Fruit fly (Drosophila melanogaster) ovary, adult (tissue): ENCODE measurements around the gene for.

Experiments used
- CG17801 ChIP-seq: fragments of 200-800 bp; optimal IDR thresholded peaks from 2 replicates; lab custom pipeline; 2019; ENCODE audit warnings: missing biosample characterization, mild to moderate bottlenecking, missing genetic modification characterization, moderate library complexity; ENCODE audit not compliant: partially characterized antibody

Gene for

DNA sequence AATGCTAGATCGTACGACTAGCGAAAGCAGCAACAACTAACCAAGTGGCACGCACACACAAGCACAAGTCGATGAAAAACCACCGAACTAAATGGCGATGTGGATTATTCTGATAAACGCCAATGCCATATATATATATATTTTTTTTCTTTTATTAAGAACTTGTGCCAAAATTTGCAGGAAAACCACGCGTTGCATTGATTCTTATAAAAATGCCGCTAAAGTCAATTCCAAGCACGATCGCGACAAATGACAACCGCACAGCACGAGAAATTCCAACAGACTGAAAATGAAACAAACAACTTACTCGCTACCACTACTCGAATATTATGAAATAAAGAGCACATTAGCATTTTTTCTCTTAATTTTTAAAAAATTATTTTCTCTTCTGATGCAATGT is at the start of gene for:
Gene for (minus strand): TSS at position 287 of the 400 bp plus-strand sequence.
- TF ChIP-seq CG17801 (GFP tag; lab: Kevin White, UChicago) = no peak

DNA sequence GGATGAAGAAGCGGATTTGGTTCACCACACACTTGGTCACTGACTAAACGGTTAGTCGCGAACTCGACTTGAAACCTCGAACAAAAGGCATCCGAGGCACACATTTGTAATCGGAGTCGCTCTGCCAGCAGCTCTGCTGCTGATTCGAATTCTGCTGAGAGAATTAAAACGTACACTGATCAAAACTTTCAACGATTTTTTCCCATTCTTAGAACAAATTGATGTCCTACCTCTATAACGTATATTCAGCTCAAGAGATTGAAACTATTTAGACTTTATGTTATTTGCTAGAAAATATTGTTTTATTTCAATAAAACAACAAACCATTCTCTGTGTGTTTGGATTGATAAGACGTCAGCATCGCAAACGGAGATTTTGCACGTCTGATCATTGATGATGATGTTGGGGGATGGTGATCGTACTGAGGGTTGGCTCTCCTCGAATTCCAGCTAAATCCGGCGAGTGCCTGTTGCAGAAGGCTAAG is 48.7 kb upstream of the for start, which contains the start of gene CG31778:
Gene CG31778 (minus strand): TSS at position 51 of the 484 bp plus-strand sequence.
- no peak for TF ChIP-seq CG17801 (GFP tag; lab: Kevin White, UChicago)

DNA sequence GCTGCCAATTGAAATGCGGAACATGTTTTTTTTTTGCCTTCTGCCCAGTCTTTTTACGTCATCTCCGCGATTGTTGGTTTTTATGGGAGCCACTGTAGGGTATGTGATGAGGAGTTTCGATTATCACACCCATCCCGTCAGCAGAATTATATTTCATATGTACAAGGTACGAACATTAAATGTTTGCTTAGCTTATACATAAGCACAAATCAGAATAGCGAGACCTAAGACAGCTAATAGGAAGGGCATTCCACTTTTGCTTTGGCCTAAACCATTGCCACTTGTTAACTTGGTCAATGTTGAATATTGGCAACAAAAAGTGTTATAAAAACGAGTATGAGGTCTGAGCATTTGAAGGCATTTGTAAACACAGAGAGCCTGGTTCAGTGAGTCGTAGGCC is 46.5 kb upstream of the for start, which contains the start of gene CG2816:
Gene CG2816 (plus strand): TSS at position 400 of the 400 bp plus-strand sequence.
- TF ChIP-seq CG17801 (GFP tag; lab: Kevin White, UChicago) = no peak

DNA sequence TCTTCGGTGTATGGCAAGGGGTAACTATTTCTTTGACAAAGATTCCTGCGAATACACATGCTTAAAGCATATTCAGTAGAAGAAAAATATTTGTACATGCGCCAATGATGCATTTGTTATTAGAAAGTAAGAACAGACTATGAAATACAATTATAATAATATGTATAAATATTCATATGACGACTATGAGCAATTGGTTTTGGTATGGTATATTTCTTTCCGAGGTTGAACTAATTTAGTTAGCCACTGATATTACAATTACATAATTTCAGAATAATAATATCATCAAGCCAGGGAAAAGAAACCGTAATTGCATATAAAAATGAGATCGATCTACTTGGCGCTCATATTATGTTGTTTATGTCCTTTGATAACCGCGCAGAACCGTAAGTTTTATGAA is 44.8 kb upstream of the for start, which contains the start of gene CG43145:
Gene CG43145 (plus strand): TSS at position 301 of the 400 bp plus-strand sequence.
- no peak for TF ChIP-seq CG17801 (GFP tag; lab: Kevin White, UChicago)

DNA sequence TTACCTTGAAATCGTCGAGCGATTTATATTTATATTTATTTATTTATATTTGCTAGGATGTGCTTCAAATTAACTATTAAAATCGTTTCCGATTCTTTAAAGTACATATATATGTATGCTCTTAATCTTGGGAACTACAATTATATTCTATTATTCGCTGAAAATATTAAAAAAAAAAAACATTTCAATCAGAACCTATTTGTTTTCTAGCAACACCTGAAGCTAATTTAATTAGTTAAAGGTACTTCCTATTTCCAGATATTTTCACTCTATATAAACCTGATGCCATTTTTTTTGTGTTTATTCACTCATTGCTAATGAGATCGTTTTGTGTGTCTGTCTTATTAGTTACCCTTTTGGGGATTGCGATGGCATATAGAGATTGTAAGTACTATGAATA is 44.2 kb upstream of the for start, which contains the start of gene CG42467:
Gene CG42467 (plus strand): TSS at position 301 of the 400 bp plus-strand sequence.
- no peak for TF ChIP-seq CG17801 (GFP tag; lab: Kevin White, UChicago)

DNA sequence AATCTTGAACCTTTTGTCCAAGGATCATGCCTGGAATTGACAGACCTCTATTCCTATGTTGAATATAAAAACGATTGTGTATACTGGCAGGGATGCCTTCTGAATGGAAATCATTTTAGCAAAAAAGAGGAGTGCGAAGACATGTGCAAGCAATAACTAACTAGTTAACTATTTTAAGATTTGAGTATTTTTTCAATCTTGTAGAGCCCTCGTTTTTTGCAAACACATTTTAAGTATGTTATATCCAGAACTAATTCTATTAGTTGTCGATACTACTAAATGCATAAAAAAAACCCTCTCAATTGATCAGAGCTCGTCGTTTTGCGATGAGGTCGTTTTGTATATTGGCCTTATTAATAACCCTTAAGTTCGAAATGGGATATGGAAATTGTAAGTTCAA is 43.6 kb upstream of the for start, which contains the start of gene Sfp24C1:
Gene Sfp24C1 (plus strand): TSS at position 301 of the 400 bp plus-strand sequence.
- no peak for TF ChIP-seq CG17801 (GFP tag; lab: Kevin White, UChicago)

DNA sequence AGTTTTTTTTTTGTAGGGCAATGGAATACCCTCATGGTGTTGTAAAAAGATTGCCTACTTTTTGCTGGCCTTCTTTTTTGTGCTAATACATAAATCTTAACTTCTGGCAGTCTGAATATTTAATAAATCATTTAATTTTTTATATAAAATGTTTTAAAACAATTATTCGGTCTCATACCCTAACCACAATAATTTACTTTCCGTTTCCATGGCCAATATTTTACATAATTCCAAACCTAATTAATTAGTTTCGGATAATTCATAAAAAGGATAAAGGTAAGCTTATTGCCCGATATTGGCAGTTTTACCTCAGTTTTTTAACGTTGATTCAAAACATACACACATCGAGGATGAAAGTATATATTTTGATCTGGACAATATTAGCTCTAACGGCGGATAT is 43.1 kb upstream of the for start, which contains the start of gene CG42465:
Gene CG42465 (plus strand): TSS at position 301 of the 400 bp plus-strand sequence.
- TF ChIP-seq CG17801 (GFP tag; lab: Kevin White, UChicago) = no peak

DNA sequence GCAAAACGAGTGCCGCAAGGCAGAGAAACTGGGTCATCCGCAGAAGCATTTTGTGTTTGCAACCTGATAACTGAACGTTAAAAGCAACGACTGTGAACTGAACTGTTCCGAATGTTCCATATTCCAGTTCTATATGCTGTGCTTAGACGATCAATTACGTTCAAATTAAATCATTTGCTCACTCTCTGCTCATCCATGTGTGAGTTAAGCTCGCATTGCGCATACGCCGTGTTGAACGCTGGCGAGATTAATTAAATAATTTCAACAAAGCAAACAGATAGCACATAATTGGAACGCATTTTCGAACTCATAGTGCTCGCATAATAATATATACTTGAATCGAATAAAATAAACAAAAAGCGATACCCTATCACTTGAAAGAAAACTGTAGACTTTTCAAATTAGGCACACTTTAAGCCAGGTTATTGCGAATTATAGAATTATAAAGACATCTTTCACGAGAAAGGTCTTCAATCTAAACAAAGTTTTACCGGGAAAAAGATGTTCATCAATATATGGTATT is 42.3 kb upstream of the for start, which contains the start of the genes CG10031 and CG42464:
Gene CG10031 (minus strand): TSS at position 101 of the 523 bp plus-strand sequence.
Gene CG42464 (plus strand): TSS at position 473 of the 523 bp plus-strand sequence.
- no peak for TF ChIP-seq CG17801 (GFP tag; lab: Kevin White, UChicago)

DNA sequence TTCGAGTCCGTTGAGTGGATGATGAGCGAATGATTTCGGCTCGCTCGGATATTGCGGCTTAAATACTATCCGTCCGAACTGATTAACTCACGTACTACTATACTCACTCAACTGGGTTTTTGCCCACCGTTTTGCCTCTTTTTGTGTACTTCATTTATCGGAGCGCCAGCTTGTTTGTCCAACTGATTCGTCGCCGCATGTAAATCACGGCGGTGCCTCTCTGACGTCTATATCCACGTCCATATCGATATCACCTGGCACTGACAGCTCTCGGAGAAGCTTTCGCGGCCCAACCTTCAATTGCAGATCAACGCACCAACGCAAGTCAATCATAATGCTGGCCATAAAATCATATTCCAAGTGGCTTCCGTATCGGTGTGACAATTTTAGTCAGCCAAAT is 41.0 kb upstream of the for start, which contains the start of gene CG3604:
Gene CG3604 (minus strand): TSS at position 101 of the 400 bp plus-strand sequence.
- no peak for TF ChIP-seq CG17801 (GFP tag; lab: Kevin White, UChicago)

DNA sequence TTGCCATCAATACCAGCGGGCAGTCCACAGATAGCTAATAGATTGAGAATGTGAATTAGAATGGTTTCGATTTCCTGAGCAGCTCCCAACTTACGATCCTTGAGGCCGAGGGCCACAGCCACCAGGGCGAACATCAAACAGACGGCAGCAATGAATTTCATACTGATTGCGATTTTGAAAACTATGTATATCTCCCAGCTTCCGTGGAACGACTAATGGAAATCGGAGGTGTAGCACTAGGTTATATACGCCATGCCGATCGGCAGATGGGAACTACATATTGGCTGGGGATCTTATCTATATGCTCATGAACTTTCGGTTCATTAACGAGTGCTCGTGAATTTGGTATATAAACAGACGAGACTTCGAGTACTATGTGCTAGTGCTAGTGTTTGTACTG is 39.7 kb upstream of the for start, which contains the start of gene IM33:
Gene IM33 (minus strand): TSS at position 221 of the 400 bp plus-strand sequence.
- TF ChIP-seq CG17801 (GFP tag; lab: Kevin White, UChicago) = no peak

DNA sequence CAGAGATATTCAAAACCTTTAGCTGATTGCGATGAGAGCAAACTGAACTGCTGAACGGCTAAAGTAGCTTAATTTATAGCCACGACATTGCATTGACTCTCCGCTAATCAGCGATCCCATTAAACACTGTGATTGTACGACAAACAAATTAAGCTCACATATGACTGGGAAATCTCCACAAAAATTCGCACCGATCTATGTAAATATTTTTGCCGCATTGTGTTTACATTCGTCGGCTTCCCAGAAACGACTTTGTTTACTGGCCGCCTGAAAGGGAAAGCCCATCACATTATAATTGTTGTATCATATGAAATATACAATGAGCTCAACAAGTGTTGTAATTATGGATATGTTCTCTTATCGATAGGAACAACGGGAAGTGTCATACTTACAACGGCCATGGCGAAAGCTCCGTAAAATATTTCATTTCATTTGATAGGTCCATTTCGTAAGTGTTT is 38.6 kb upstream of the for start, which contains the start of gene CG16713:
Gene CG16713 (minus strand): TSS at position 51 of the 458 bp plus-strand sequence.
- no peak for TF ChIP-seq CG17801 (GFP tag; lab: Kevin White, UChicago)

DNA sequence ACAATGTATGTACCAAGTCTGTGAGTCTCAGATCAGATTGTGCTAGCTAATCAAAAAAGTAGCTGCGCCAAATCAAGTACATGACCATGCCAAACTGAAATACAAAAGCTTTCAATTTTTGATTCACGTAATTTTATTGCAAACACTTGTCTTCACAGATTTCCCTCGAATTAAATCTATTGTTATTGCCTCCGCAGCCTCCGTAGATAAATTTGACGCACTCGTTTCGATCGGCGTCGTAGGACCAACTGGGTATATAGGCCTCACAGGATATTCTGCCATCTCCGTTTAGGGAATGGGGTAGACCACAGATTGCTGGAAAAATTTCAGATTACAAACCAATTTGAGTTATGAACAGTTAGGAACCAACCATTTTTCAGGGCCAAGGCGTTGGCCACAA is 38.2 kb upstream of the for start, which contains the start of gene CG43165:
Gene CG43165 (minus strand): TSS at position 101 of the 400 bp plus-strand sequence.
- no peak for TF ChIP-seq CG17801 (GFP tag; lab: Kevin White, UChicago)

DNA sequence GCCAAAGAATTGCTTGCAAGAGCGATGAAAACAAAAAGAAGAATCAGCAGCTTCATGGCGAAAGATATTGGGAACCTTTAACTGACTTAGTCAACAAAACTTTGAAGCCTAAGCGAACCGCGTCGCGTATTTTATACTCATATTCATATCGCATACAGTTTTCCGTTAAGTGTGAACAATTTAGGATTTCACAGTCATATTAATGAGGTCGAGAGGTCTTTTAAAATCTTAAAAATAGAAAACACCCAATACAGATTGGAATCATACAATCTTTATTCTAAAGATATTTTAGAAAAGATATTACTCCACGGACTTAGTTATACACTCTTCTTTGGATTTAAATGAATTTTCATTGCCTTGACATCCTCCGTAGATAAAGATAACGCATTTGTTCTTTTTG is 37.1 kb upstream of the for start, which contains the start of gene Acp24A4:
Gene Acp24A4 (minus strand): TSS at position 101 of the 400 bp plus-strand sequence.
- TF ChIP-seq CG17801 (GFP tag; lab: Kevin White, UChicago) = no peak

DNA sequence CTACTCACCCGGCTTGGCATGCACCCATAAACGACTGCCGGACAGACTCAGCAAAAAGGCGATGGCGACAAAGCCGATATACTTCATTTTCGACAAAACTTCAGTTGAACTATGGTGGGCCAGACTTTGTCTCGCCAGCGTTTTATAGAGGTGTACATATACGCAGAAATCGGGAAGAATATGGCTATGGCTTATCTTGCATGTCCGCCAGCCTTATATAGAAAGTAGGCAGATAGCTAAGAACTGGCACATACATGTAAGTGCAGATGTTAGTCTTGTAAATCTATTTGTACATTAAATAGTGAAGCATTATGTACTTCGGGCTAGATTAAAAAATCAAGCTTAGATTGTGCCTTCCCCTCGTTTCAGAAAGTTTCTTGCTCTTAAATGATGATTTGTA is 36.3 kb upstream of the for start, which contains the start of gene CG3513:
Gene CG3513 (minus strand): TSS at position 101 of the 400 bp plus-strand sequence.
- no peak for TF ChIP-seq CG17801 (GFP tag; lab: Kevin White, UChicago)

DNA sequence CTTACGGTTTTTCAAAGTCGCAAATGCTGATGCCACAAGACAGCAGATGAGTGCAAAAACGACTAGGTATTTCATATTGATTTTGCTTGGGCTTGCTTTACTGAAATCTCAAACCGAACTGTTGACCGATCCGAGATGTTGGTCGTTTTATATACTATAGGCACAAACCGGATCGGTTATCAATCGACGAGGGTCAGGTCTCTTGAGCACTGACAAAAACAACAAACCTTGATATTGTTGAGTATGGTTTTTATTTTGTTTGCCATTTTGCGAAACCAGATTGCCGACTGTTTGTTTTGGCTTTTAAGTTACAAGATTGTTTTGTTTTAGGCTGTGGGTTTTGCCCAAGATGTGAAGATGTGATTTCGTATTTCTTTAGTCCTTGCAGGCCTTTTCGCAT is 35.7 kb upstream of the for start, which contains the start of gene CG16704:
Gene CG16704 (minus strand): TSS at position 122 of the 400 bp plus-strand sequence.
- TF ChIP-seq CG17801 (GFP tag; lab: Kevin White, UChicago) = no peak
